Worm (Caenorhabditis elegans): ENCODE data around the gene nhr-36.

DNA sequence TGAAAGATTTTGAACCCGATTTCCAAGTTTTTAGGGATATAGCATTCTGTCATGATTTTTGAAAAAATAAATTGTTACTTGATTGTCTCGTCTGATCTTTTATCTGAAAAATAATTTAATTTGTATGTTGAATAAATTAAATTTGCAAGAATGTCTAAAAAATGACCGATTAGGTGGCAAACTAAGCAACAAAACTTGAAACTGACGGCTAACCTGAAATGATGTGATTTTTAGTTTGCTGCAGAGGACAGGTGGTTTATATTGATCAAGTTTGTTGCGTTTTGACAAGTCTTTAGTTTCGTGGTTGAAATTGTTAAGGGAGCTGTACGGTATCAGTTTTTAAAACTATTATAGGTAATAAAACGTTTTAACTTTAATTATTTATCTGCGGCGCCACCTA is 3.9 kb downstream of the nhr-36 start, which contains the start of gene F07C3.16:
- TF ChIP-seq sptf-1 (tag; optimal IDR thresholded peaks at IDR 0.05): no peak
- TF ChIP-seq lin-13 (GFP tag; optimal IDR thresholded peaks at IDR 0.05): no peak
- TF ChIP-seq nhr-20 (tag; optimal IDR thresholded peaks at IDR 0.05): no peak
- no peak for TF ChIP-seq lsy-2 (tag; optimal IDR thresholded peaks at IDR 0.05)
- no peak for TF ChIP-seq blmp-1 (tag; optimal IDR thresholded peaks at IDR 0.05)
- TF ChIP-seq dsc-1 (tag; optimal IDR thresholded peaks at IDR 0.05): no peak
- no peak for TF ChIP-seq fkh-4 (tag; optimal IDR thresholded peaks at IDR 0.05; ENCODE audit: borderline replicate concordance)
- no peak for TF ChIP-seq unc-130 (tag; optimal IDR thresholded peaks at IDR 0.05)
- TF ChIP-seq ztf-4 (tag; optimal IDR thresholded peaks at IDR 0.05): no peak
